Worm (Caenorhabditis elegans): Measurements from ENCODE around the gene csa-1.

DNA sequence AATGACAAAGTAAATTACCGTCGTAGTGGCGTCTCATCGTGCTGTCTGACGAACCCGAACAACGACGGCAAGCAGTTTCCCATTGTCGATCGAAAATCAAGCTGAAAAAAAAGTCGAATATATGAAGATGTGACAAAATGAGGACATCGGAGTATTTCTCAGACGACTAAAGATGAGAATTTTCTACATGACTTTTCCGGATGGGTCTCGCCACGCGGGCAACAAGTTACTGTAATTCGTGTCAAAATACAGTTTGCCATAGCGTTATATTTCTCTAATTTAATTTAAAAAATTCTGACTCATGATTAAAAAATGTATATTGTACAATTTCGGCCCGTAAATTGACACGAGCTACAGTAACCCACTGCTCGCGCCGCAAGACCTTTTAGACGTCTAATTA lies 46.6 kb downstream of the csa-1 start, which contains the start of gene C01G6.4:
- TF ChIP-seq flt-1 (GFP tag; IDR thresholded peaks at IDR 0.05) (no peak), pes-1 (GFP tag; IDR thresholded peaks at IDR 0.05) (no peak), ama-1 (optimal IDR thresholded peaks at IDR 0.05) (no peak), sea-1 (GFP tag; conservative IDR thresholded peaks at IDR 0.05) (no peak), tra-4 (tag; optimal IDR thresholded peaks at IDR 0.05) (no peak), tbx-11 (GFP tag; IDR thresholded peaks at IDR 0.05) (no peak), F13C5.2 (tag; optimal IDR thresholded peaks at IDR 0.05) (no peak), scrt-1 (GFP tag; IDR thresholded peaks at IDR 0.05) (no peak)

All from whole organism, early embryonic.